Worm (Caenorhabditis elegans) whole organism, L2 larva: Measurements from ENCODE around the gene ccpp-6.

Source experiments
- C34F6.9 ChIP-seq: fragments of 150-350 bp; optimal IDR thresholded peaks from 2 replicates; lab custom pipeline; 2014; ENCODE audit warnings: missing biosample characterization, missing genetic modification characterization
- R02D3.7 ChIP-seq: fragments of 150-350 bp; optimal IDR thresholded peaks from 2 replicates; lab custom pipeline; 2014; ENCODE audit warnings: missing biosample characterization, missing genetic modification characterization
- Y55F3AM.14 ChIP-seq: fragments of 200-800 bp; sonication (Bioruptor generic); optimal IDR thresholded peaks from 2 replicates; lab custom pipeline; 2018; ENCODE audit warnings: mild to moderate bottlenecking, missing genetic modification characterization, missing compliant biosample characterization
- ZK546.5 ChIP-seq: sonication (generic microtip); optimal IDR thresholded peaks from 2 replicates; lab custom pipeline; 2017; ENCODE audit warnings: missing biosample characterization, missing genetic modification characterization
- alr-1 ChIP-seq: fragments of 150-350 bp; optimal IDR thresholded peaks from 2 replicates; lab custom pipeline; 2014; ENCODE audit warnings: missing biosample characterization, missing genetic modification characterization
- ama-1 ChIP-seq: fragments of 150-350 bp; optimal IDR thresholded peaks from 2 replicates; lab custom pipeline; 2018; ENCODE audit warnings: inconsistent platforms
- blmp-1 ChIP-seq: sonication (generic microtip); optimal IDR thresholded peaks from 2 replicates; lab custom pipeline; 2017; ENCODE audit warnings: missing genetic modification characterization, mild to moderate bottlenecking, missing compliant biosample characterization, antibody characterized with exemption, moderate library complexity; ENCODE audit not compliant: insufficient read depth
- crh-2 ChIP-seq: sonication (generic microtip); optimal IDR thresholded peaks from 2 replicates; lab custom pipeline; 2017; ENCODE audit warnings: missing biosample characterization, missing genetic modification characterization
- elt-1 ChIP-seq: fragments of 150-350 bp; optimal IDR thresholded peaks from 2 replicates; lab custom pipeline; 2014; ENCODE audit warnings: missing biosample characterization, missing genetic modification characterization
- fos-1 ChIP-seq: fragments of 150-350 bp; optimal IDR thresholded peaks from 2 replicates; lab custom pipeline; 2014; ENCODE audit warnings: missing biosample characterization, missing genetic modification characterization
- gmeb-1 ChIP-seq: fragments of 150-350 bp; optimal IDR thresholded peaks from 2 replicates; lab custom pipeline; 2014; ENCODE audit warnings: missing biosample characterization, missing genetic modification characterization
- lin-13 ChIP-seq: fragments of 150-350 bp; optimal IDR thresholded peaks from 2 replicates; lab custom pipeline; 2014; ENCODE audit warnings: missing biosample characterization, missing genetic modification reagents, missing genetic modification characterization
- lsy-2 ChIP-seq, 2 experiments: fragments of 150-350 bp in 1 of 2; sonication (generic microtip) in 1 of 2; optimal IDR thresholded peaks; 2 replicates each; lab custom pipeline; 2014 to 2017; ENCODE audit warnings: missing biosample characterization in 2 of 2, missing genetic modification characterization in 2 of 2
- mab-5 ChIP-seq: fragments of 150-350 bp; optimal IDR thresholded peaks from 2 replicates; lab custom pipeline; 2014; ENCODE audit warnings: missing biosample characterization, missing genetic modification characterization
- mbf-1 ChIP-seq: sonication (generic microtip); optimal IDR thresholded peaks from 2 replicates; lab custom pipeline; 2017; ENCODE audit warnings: missing biosample characterization, missing genetic modification characterization
- nhr-129 ChIP-seq: fragments of 150-350 bp; optimal IDR thresholded peaks from 2 replicates; lab custom pipeline; 2014; ENCODE audit warnings: missing biosample characterization, missing genetic modification characterization
- nhr-21 ChIP-seq: fragments of 150-350 bp; optimal IDR thresholded peaks from 2 replicates; lab custom pipeline; 2014; ENCODE audit warnings: missing biosample characterization, missing genetic modification characterization
- nhr-23 ChIP-seq: fragments of 150-350 bp; optimal IDR thresholded peaks from 2 replicates; lab custom pipeline; 2014; ENCODE audit warnings: missing biosample characterization, missing genetic modification reagents, missing genetic modification characterization
- nhr-237 ChIP-seq: fragments of 150-350 bp; optimal IDR thresholded peaks from 2 replicates; lab custom pipeline; 2014; ENCODE audit warnings: missing biosample characterization, missing genetic modification characterization
- nhr-25 ChIP-seq: fragments of 150-350 bp; sonication (generic microtip); optimal IDR thresholded peaks from 3 replicates; lab custom pipeline; 2014; ENCODE audit warnings: missing biosample characterization, missing genetic modification characterization
- nhr-77 ChIP-seq: fragments of 150-350 bp; optimal IDR thresholded peaks from 2 replicates; lab custom pipeline; 2014; ENCODE audit warnings: missing biosample characterization, missing genetic modification characterization
- sma-9 ChIP-seq, 2 experiments: fragments of 150-350 bp in 1 of 2; sonication (generic microtip) in 1 of 2; optimal IDR thresholded peaks; 2 replicates each; lab custom pipeline; 2014 to 2016; ENCODE audit warnings: missing genetic modification characterization in 2 of 2, mild to moderate bottlenecking in 1 of 2, missing biosample characterization in 1 of 2, missing compliant biosample characterization in 1 of 2, missing genetic modification reagents in 1 of 2, moderate library complexity in 1 of 2
- unc-55 ChIP-seq: fragments of 150-350 bp; sonication (generic microtip); optimal IDR thresholded peaks from 3 replicates; lab custom pipeline; 2014; ENCODE audit warnings: missing biosample characterization, missing genetic modification reagents, missing genetic modification characterization
- ztf-11 ChIP-seq: sonication (generic microtip); optimal IDR thresholded peaks from 2 replicates; lab custom pipeline; 2017; ENCODE audit warnings: missing biosample characterization, missing genetic modification characterization

The ccpp-6 gene

DNA sequence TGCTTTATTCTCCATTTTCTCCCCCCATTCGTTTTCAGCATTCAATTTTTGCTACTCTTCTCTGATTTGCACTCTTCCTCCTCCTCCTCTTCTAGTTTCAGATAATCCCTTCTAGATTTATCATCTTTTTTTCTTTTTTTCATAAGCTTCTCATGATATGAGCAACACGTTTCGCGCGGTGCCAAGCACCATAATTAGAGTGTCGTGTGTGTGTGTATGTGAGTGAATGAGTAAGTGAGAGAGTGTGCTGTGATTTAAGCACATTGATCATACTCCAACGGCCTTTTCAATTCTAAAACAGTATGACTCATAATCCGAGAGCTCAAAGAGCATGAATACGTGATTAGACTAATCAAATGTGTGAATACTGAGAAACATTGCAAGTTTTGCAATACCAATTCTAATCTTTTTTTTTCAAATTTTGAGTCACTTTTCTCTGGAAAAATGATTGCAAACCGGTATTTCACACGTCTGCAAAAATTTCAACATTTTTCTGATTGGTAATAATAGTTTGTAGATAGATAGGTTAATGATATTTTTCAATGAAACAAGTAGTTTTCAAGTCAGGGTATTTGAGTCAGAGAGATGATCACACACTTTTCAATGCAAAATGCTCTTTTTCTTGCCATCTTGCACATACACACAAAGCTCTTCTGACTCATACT, 51.6 kb downstream of the ccpp-6 start:
- TF ChIP-seq unc-55 (GFP tag; lab: Kevin White, UChicago) (peak; percentile 64), crh-2 (peak; percentile 60), alr-1 (no peak), R02D3.7 (tag; lab: Kevin White, UChicago) (no peak), ama-1 (lab: Kevin White, UChicago) (no peak), elt-1 (tag; lab: Kevin White, UChicago) (no peak), nhr-21 (peak; percentile 64), ZK546.5 (no peak), nhr-237 (tag; lab: Kevin White, UChicago) (no peak), ztf-11 (no peak), mbf-1 (no peak), nhr-25 (tag; lab: Kevin White, UChicago) (no peak), gmeb-1 (tag; lab: Kevin White, UChicago) (no peak), fos-1 (tag; lab: Kevin White, UChicago) (peak; percentile 41), sma-9 (GFP tag; optimal IDR thresholded peaks at IDR 0.05; lab: Kevin White, UChicago) (peak; percentile 27), sma-9 (tag; optimal IDR thresholded peaks at IDR 0.05; lab: Kevin White, UChicago) (no peak), nhr-77 (no peak), Y55F3AM.14 (GFP tag; lab: Kevin White, UChicago) (no peak), mab-5 (tag; lab: Kevin White, UChicago) (peak; percentile 13), nhr-23 (tag; lab: Kevin White, UChicago) (no peak)

ce11 chrII:5334628-5335027, 52.5 kb downstream of the ccpp-6 start:
- TF ChIP-seq nhr-129 (peak; percentile 56), nhr-23 (tag; lab: Kevin White, UChicago) (no peak), ztf-11 (no peak), C34F6.9 (tag; lab: Kevin White, UChicago) (peak; percentile 15), blmp-1 (no peak), sma-9 (GFP tag; optimal IDR thresholded peaks at IDR 0.05; lab: Kevin White, UChicago) (no peak), sma-9 (tag; optimal IDR thresholded peaks at IDR 0.05; lab: Kevin White, UChicago) (no peak), lsy-2 (tag; optimal IDR thresholded peaks at IDR 0.05; lab: Kevin White, UChicago) (peak in 1 of 2 experiments; percentile 12), nhr-21 (peak; percentile 31), lin-13 (GFP tag; lab: Kevin White, UChicago) (peak; percentile 2)
